Worm (Caenorhabditis elegans): ENCODE measurements around the gene cec-6.

ce11 chrIV:5574033-5574432 lies 29.4 kb downstream of the cec-6 start, which contains the start of gene T12E12.6:
- TF ChIP-seq pqm-1 (tag; optimal IDR thresholded peaks at IDR 0.05) (no peak), ceh-31 (tag; optimal IDR thresholded peaks at IDR 0.05) (no peak), hlh-15 (tag; optimal IDR thresholded peaks at IDR 0.05) (no peak)

All from whole organism, late embryonic.